Worm (Caenorhabditis elegans): ENCODE results near the gene bre-3.

The bre-3 gene

ce11 chrIII:9523581-9523980 lies 38.3 kb upstream of the bre-3 start, which contains the start of gene mrps-23:
Gene mrps-23, minus strand, starts transcription at chrIII:9523672.
- TF ChIP-seq Y53G8AR.9 (GFP tag; conservative IDR thresholded peaks at IDR 0.05), result 0 out of 2 replicates have a peak, but pooled peaks have one; percentile 8
- 0 out of 2 replicates have a peak, but pooled peaks have one; percentile 33 for TF ChIP-seq dox-1 (GFP tag; IDR thresholded peaks at IDR 0.05)
- TF ChIP-seq zim-3 (tag; optimal IDR thresholded peaks at IDR 0.05), result no peak
- peak; percentile 43 for TF ChIP-seq ztf-18 (tag; optimal IDR thresholded peaks at IDR 0.05)
- no peak for TF ChIP-seq ZK185.1 (tag; optimal IDR thresholded peaks at IDR 0.05; ENCODE audit: poor library complexity, severe bottlenecking)
- TF ChIP-seq madf-3 (GFP tag; IDR thresholded peaks at IDR 0.05), result 0 out of 2 replicates have a peak, but pooled peaks have one; percentile 25
- no peak for TF ChIP-seq nfya-1 (tag; optimal IDR thresholded peaks at IDR 0.05; ENCODE audit: borderline replicate concordance, insufficient read depth)
- TF ChIP-seq pbrm-1 (GFP tag; IDR thresholded peaks at IDR 0.05), result 0 out of 2 replicates have a peak, but pooled peaks have one; percentile 11
- TF ChIP-seq sdz-38 (tag; optimal IDR thresholded peaks at IDR 0.05), result no peak
- TF ChIP-seq F23B12.7 (tag; optimal IDR thresholded peaks at IDR 0.05; ENCODE audit: insufficient read depth), result peak; percentile 33
- no peak for TF ChIP-seq akir-1 (GFP tag; optimal IDR thresholded peaks at IDR 0.05)
- TF ChIP-seq mcd-1 (GFP tag; IDR thresholded peaks at IDR 0.05), result 0 out of 2 replicates have a peak, but pooled peaks have one; percentile 7
- no peak for TF ChIP-seq dpff-1 (tag; optimal IDR thresholded peaks at IDR 0.05)
- TF ChIP-seq cebp-1 (GFP tag; IDR thresholded peaks at IDR 0.05), result no peak
- peak; percentile 13 for TF ChIP-seq cebp-1 (tag; optimal IDR thresholded peaks at IDR 0.05)

ce11 chrIII:9521410-9522090 lies 36.3 kb upstream of the bre-3 start, which contains the start of the genes clu-1 and prp-40:
Gene clu-1, minus strand, starts transcription at chrIII:9521460.
Gene prp-40, plus strand, starts transcription at chrIII:9522075.
- no peak for TF ChIP-seq aptf-3 (GFP tag; IDR thresholded peaks at IDR 0.05)
- peak; percentile 75 for TF ChIP-seq hmg-1.2 (GFP tag; IDR thresholded peaks at IDR 0.05)
- TF ChIP-seq rcor-1 (GFP tag; IDR thresholded peaks at IDR 0.05), result peak; percentile 70
- peak; percentile 95 for TF ChIP-seq mcd-1 (GFP tag; IDR thresholded peaks at IDR 0.05)
- no peak for TF ChIP-seq hlh-26 (GFP tag; conservative IDR thresholded peaks at IDR 0.05)
- no peak for TF ChIP-seq Y56A3A.18 (GFP tag; IDR thresholded peaks at IDR 0.05)
- TF ChIP-seq sptf-2 (GFP tag; optimal IDR thresholded peaks at IDR 0.05), result peak; percentile 13
- TF ChIP-seq pha-4 (tag; optimal IDR thresholded peaks at IDR 0.05), result no peak
- TF ChIP-seq nhr-179 (tag; optimal IDR thresholded peaks at IDR 0.05), result no peak
- TF ChIP-seq D2030.7 (GFP tag; IDR thresholded peaks at IDR 0.05), result peak; percentile 79
- no peak for TF ChIP-seq Y67H2A.10 (GFP tag; conservative IDR thresholded peaks at IDR 0.05)
- no peak for TF ChIP-seq fkh-3 (tag; optimal IDR thresholded peaks at IDR 0.05)
- no peak for TF ChIP-seq mxl-1 (tag; optimal IDR thresholded peaks at IDR 0.05)
- no peak for TF ChIP-seq akir-1 (GFP tag; optimal IDR thresholded peaks at IDR 0.05)
- TF ChIP-seq lsl-1 (GFP tag; optimal IDR thresholded peaks at IDR 0.05), result peak; percentile 72
- no peak for TF ChIP-seq rpc-1 (optimal IDR thresholded peaks at IDR 0.05)
- no peak for TF ChIP-seq rpc-1 (tag; optimal IDR thresholded peaks at IDR 0.05)
- no peak for TF ChIP-seq F39B2.1 (GFP tag; IDR thresholded peaks at IDR 0.05)
- TF ChIP-seq die-1 (tag; optimal IDR thresholded peaks at IDR 0.05), result no peak
- no peak for TF ChIP-seq T07F8.4 (tag; optimal IDR thresholded peaks at IDR 0.05)
- no peak for TF ChIP-seq B0261.1 (tag; optimal IDR thresholded peaks at IDR 0.05)
- TF ChIP-seq ceh-79 (tag; optimal IDR thresholded peaks at IDR 0.05), result no peak
- TF ChIP-seq mes-4 (tag; optimal IDR thresholded peaks at IDR 0.05), result no peak
- TF ChIP-seq ztf-22 (GFP tag; optimal IDR thresholded peaks at IDR 0.05), result no peak
- no peak for TF ChIP-seq Y95B8A.8 (GFP tag; IDR thresholded peaks at IDR 0.05)
- TF ChIP-seq lin-54 (GFP tag; optimal IDR thresholded peaks at IDR 0.05), result peak; percentile 78
- TF ChIP-seq attf-5 (GFP tag; optimal IDR thresholded peaks at IDR 0.05), result peak; percentile 94
- peak; percentile 70 for TF ChIP-seq K12H6.12 (tag; optimal IDR thresholded peaks at IDR 0.05)
- TF ChIP-seq Y53F4B.3 (GFP tag; IDR thresholded peaks at IDR 0.05), result no peak
- TF ChIP-seq dpl-1 (GFP tag; optimal IDR thresholded peaks at IDR 0.05), result peak; percentile 39
- no peak for TF ChIP-seq T26A5.8 (tag; optimal IDR thresholded peaks at IDR 0.05)
- no peak for TF ChIP-seq dpff-1 (tag; optimal IDR thresholded peaks at IDR 0.05)
- peak; percentile 94 for TF ChIP-seq dox-1 (GFP tag; IDR thresholded peaks at IDR 0.05)
- TF ChIP-seq sdz-38 (tag; optimal IDR thresholded peaks at IDR 0.05), result no peak
- TF ChIP-seq zfh-2 (GFP tag; conservative IDR thresholded peaks at IDR 0.05), result no peak; the same call in 1 of the 2 replicates
- no peak for TF ChIP-seq cebp-2 (GFP tag; IDR thresholded peaks at IDR 0.05)
- peak; percentile 39 for TF ChIP-seq atf-7 (tag; optimal IDR thresholded peaks at IDR 0.05)
